Fruit fly (Drosophila melanogaster) Kc167 (cell line): Measurements from ENCODE around the gene CG42458.

Experiments
- Myc ChIP-seq: fragments of >200 bp; optimal IDR thresholded peaks from 2 replicates; lab custom pipeline; 2017; ENCODE audit warnings: missing external identifiers
- Sin3A ChIP-seq: fragments of >200 bp; optimal IDR thresholded peaks from 2 replicates; lab custom pipeline; 2018; ENCODE audit warnings: missing external identifiers
- insv ChIP-seq: fragments of >200 bp; optimal IDR thresholded peaks from 3 replicates; lab custom pipeline; 2018; ENCODE audit warnings: missing external identifiers
- psq ChIP-seq: fragments of >200 bp; optimal IDR thresholded peaks from 2 replicates; lab custom pipeline; 2017; ENCODE audit warnings: missing external identifiers
- ttk ChIP-seq: sonication (Bioruptor generic); optimal IDR thresholded peaks from 2 replicates; lab custom pipeline; 2017; ENCODE audit warnings: missing external identifiers

- TF ChIP-seq psq (lab: Kevin White, UChicago) (no peak), Sin3A (lab: Kevin White, UChicago) (no peak), Myc (lab: Kevin White, UChicago) (no peak), insv (lab: Kevin White, UChicago) (no peak), ttk (lab: Kevin White, UChicago) (no peak)
Observed at dm6 chr3L:7450553-7450952, 26.9 kb downstream of the CG42458 start, which contains the start of gene CG33278.
